Fruit fly (Drosophila melanogaster) whole organism, embryonic: ENCODE results near the gene CG11975.

ENCODE experiments used
- Atf6 ChIP-seq: fragments of 200-800 bp; sonication (Bioruptor generic); IDR thresholded peaks from 2 replicates; pipeline ENCODE4 v1.3.6; 2022; ENCODE audit warnings: missing biosample characterization, missing genetic modification characterization
- Blimp-1 ChIP-seq: fragments of 200-800 bp; sonication (Bioruptor generic); optimal IDR thresholded peaks from 3 replicates; lab custom pipeline; 2018; ENCODE audit warnings: missing biosample characterization, missing genetic modification characterization, mild to moderate bottlenecking, moderate library complexity, missing genetic modification reagents
- CG10267 ChIP-seq: fragments of 200-800 bp; sonication (Bioruptor generic); optimal IDR thresholded peaks from 2 replicates; lab custom pipeline; 2018; ENCODE audit warnings: missing biosample characterization, mild to moderate bottlenecking, missing genetic modification characterization, moderate library complexity
- CG11696 ChIP-seq: fragments of 200-800 bp; sonication (Bioruptor generic); IDR thresholded peaks from 2 replicates; pipeline ENCODE4 v1.3.6; 2022; ENCODE audit warnings: missing biosample characterization, missing genetic modification characterization
- CG13775 ChIP-seq: fragments of 200-800 bp; sonication (Bioruptor generic); optimal IDR thresholded peaks from 3 replicates; lab custom pipeline; 2017; ENCODE audit warnings: missing biosample characterization, mild to moderate bottlenecking, missing genetic modification characterization
- CG15514 ChIP-seq: fragments of 200-800 bp; sonication (Bioruptor generic); optimal IDR thresholded peaks from 3 replicates; lab custom pipeline; 2017; ENCODE audit warnings: missing biosample characterization, missing genetic modification characterization, mild to moderate bottlenecking, moderate library complexity, missing genetic modification reagents
- CG17328 ChIP-seq: fragments of 200-800 bp; sonication (Bioruptor generic); IDR thresholded peaks from 2 replicates; pipeline ENCODE4 v1.3.6; 2022; ENCODE audit warnings: missing biosample characterization, missing genetic modification characterization
- CG17359 ChIP-seq: fragments of 200-800 bp; sonication (Bioruptor generic); optimal IDR thresholded peaks from 3 replicates; lab custom pipeline; 2018; ENCODE audit warnings: missing biosample characterization, mild to moderate bottlenecking, missing genetic modification characterization, moderate library complexity
- CG17385 ChIP-seq: fragments of 200-800 bp; sonication (Bioruptor generic); optimal IDR thresholded peaks from 3 replicates; lab custom pipeline; 2018; ENCODE audit warnings: missing biosample characterization, mild to moderate bottlenecking, missing genetic modification characterization
- CG17802 ChIP-seq: fragments of 200-800 bp; sonication (Bioruptor generic); optimal IDR thresholded peaks from 2 replicates; lab custom pipeline; 2018; ENCODE audit warnings: missing biosample characterization, mild to moderate bottlenecking, missing genetic modification characterization, moderate library complexity
- CG18262 ChIP-seq: fragments of 200-800 bp; optimal IDR thresholded peaks from 3 replicates; lab custom pipeline; 2019; ENCODE audit warnings: missing biosample characterization, mild to moderate bottlenecking, missing genetic modification characterization, moderate library complexity
- CG2712 ChIP-seq: fragments of 200-800 bp; optimal IDR thresholded peaks from 3 replicates; lab custom pipeline; 2019; ENCODE audit warnings: missing biosample characterization, mild to moderate bottlenecking, missing genetic modification characterization, moderate library complexity
- CG3065 ChIP-seq: fragments of 200-800 bp; sonication (Bioruptor generic); optimal IDR thresholded peaks from 2 replicates; lab custom pipeline; 2016; ENCODE audit warnings: missing biosample characterization, missing genetic modification characterization
- CG31441 ChIP-seq: fragments of 200-800 bp; sonication (Bioruptor generic); IDR thresholded peaks from 2 replicates; pipeline ENCODE4 v1.3.6; 2022; ENCODE audit warnings: missing biosample characterization, missing genetic modification characterization
- CG3163 ChIP-seq: fragments of 200-800 bp; sonication (Bioruptor generic); optimal IDR thresholded peaks from 3 replicates; lab custom pipeline; 2016; ENCODE audit warnings: missing biosample characterization, missing genetic modification characterization
- CG3407 ChIP-seq: fragments of 200-800 bp; sonication (Bioruptor generic); optimal IDR thresholded peaks from 2 replicates; lab custom pipeline; 2018; ENCODE audit warnings: missing biosample characterization, mild to moderate bottlenecking, missing genetic modification characterization
- CG34422 ChIP-seq: fragments of 200-800 bp; sonication (Bioruptor generic); IDR thresholded peaks from 3 replicates; pipeline ENCODE4 v1.3.6; 2022; ENCODE audit warnings: missing biosample characterization, missing genetic modification characterization
- CG9797 ChIP-seq: fragments of 200-800 bp; sonication (Bioruptor generic); optimal IDR thresholded peaks from 3 replicates; lab custom pipeline; 2018; ENCODE audit warnings: missing biosample characterization, mild to moderate bottlenecking, missing genetic modification characterization
- CG9817 ChIP-seq: fragments of 200-800 bp; sonication (Bioruptor generic); optimal IDR thresholded peaks from 2 replicates; lab custom pipeline; 2018; ENCODE audit warnings: missing biosample characterization, mild to moderate bottlenecking, missing genetic modification characterization, moderate library complexity
- Dad ChIP-seq: fragments of 200-800 bp; sonication (Bioruptor generic); optimal IDR thresholded peaks from 3 replicates; lab custom pipeline; 2016; ENCODE audit warnings: missing biosample characterization, missing genetic modification characterization
- Dfd ChIP-seq, 2 experiments: fragments of >200 bp; optimal IDR thresholded peaks; 2 replicates each; lab custom pipeline; 2017; ENCODE audit warnings: missing biosample characterization in 2 of 2, missing genetic modification characterization in 2 of 2
- Doc2 ChIP-seq: fragments of 200-800 bp; sonication (Bioruptor generic); IDR thresholded peaks from 2 replicates; pipeline ENCODE4 v1.3.6; 2022; ENCODE audit warnings: missing biosample characterization, missing genetic modification characterization
- Dref ChIP-seq: fragments of 200-800 bp; sonication (Bioruptor generic); IDR thresholded peaks from 2 replicates; pipeline ENCODE4 v1.3.6; 2022; ENCODE audit warnings: missing biosample characterization, missing genetic modification characterization
- Drgx ChIP-seq: fragments of 200-800 bp; sonication (Bioruptor generic); IDR thresholded peaks from 2 replicates; pipeline ENCODE4 v1.3.6; 2022; ENCODE audit warnings: missing biosample characterization, missing genetic modification characterization
- HLHmδ ChIP-seq: fragments of 200-800 bp; sonication (Bioruptor generic); optimal IDR thresholded peaks from 2 replicates; lab custom pipeline; 2018; ENCODE audit warnings: missing biosample characterization, mild to moderate bottlenecking, missing genetic modification characterization, moderate library complexity
- HmgD ChIP-seq: fragments of 200-800 bp; sonication (Bioruptor generic); optimal IDR thresholded peaks from 3 replicates; lab custom pipeline; 2016; ENCODE audit warnings: missing biosample characterization, missing genetic modification characterization
- Hmr ChIP-seq: fragments of 200-800 bp; sonication (Bioruptor generic); optimal IDR thresholded peaks from 3 replicates; lab custom pipeline; 2017; ENCODE audit warnings: mild to moderate bottlenecking, missing biosample characterization, missing genetic modification reagents, missing genetic modification characterization
- Med ChIP-seq: fragments of 200-800 bp; sonication (Bioruptor generic); peaks from one replicate; lab custom pipeline; 2016; ENCODE audit warnings: missing biosample characterization, missing genetic modification characterization, mild to moderate bottlenecking, inconsistent platforms, moderate library complexity
- Ravus ChIP-seq: fragments of 200-800 bp; sonication (Bioruptor generic); IDR thresholded peaks from 2 replicates; pipeline ENCODE4 v1.3.6; 2022; ENCODE audit warnings: missing biosample characterization, missing genetic modification characterization
- Rx ChIP-seq: fragments of 200-800 bp; sonication (Bioruptor generic); IDR thresholded peaks from 2 replicates; pipeline ENCODE4 v1.3.6; 2022; ENCODE audit warnings: missing biosample characterization, missing genetic modification characterization
- Stat92E ChIP-seq, 3 experiments: fragments of >200 bp in 2 of 3; fragments of 200-800 bp in 1 of 3; sonication (Bioruptor generic) in 1 of 3; optimal IDR thresholded peaks; 2 replicates each; lab custom pipeline; 2017 to 2019; ENCODE audit warnings: missing biosample characterization in 3 of 3, missing genetic modification characterization in 3 of 3, mild to moderate bottlenecking in 1 of 3, moderate library complexity in 1 of 3
- Xrp1 ChIP-seq: fragments of 200-800 bp; sonication (Bioruptor generic); IDR thresholded peaks from 2 replicates; pipeline ENCODE4 v1.3.6; 2022; ENCODE audit warnings: missing biosample characterization, missing genetic modification characterization
- bsh ChIP-seq, 2 experiments: fragments of 200-800 bp; sonication (Bioruptor generic); optimal IDR thresholded peaks; 2 replicates each; lab custom pipeline; 2017 to 2018; ENCODE audit warnings: mild to moderate bottlenecking in 2 of 2, missing biosample characterization in 2 of 2, missing genetic modification characterization in 2 of 2, moderate library complexity in 1 of 2
- dimm ChIP-seq: fragments of 200-800 bp; sonication (Bioruptor generic); IDR thresholded peaks from 2 replicates; pipeline ENCODE4 v1.3.6; 2022; ENCODE audit warnings: missing biosample characterization, missing genetic modification characterization
- gem ChIP-seq: fragments of 200-800 bp; sonication (Bioruptor generic); optimal IDR thresholded peaks from 2 replicates; lab custom pipeline; 2019; ENCODE audit warnings: missing biosample characterization, mild to moderate bottlenecking, missing genetic modification characterization, moderate library complexity
- gsb-n ChIP-seq: fragments of 200-800 bp; sonication (Bioruptor generic); optimal IDR thresholded peaks from 3 replicates; lab custom pipeline; 2018; ENCODE audit warnings: missing biosample characterization, mild to moderate bottlenecking, missing genetic modification characterization
- gt ChIP-seq: fragments of 200-800 bp; sonication (Bioruptor generic); IDR thresholded peaks from 2 replicates; pipeline ENCODE4 v1.3.6; 2022; ENCODE audit warnings: missing biosample characterization, missing genetic modification characterization
- hb ChIP-seq: fragments of 200-800 bp; sonication (Bioruptor generic); IDR thresholded peaks from 3 replicates; pipeline ENCODE4 v1.3.6; 2022; ENCODE audit warnings: missing biosample characterization, missing genetic modification characterization; ENCODE audit not compliant: partially characterized antibody
- hbn ChIP-seq: fragments of 200-800 bp; sonication (Bioruptor generic); IDR thresholded peaks from 2 replicates; pipeline ENCODE4 v1.3.6; 2022; ENCODE audit warnings: missing biosample characterization, missing genetic modification characterization; ENCODE audit not compliant: partially characterized antibody
- hth ChIP-seq: fragments of >200 bp; optimal IDR thresholded peaks from 2 replicates; lab custom pipeline; 2017; ENCODE audit warnings: inconsistent platforms
- nom ChIP-seq: fragments of 200-800 bp; sonication (Bioruptor generic); optimal IDR thresholded peaks from 2 replicates; lab custom pipeline; 2017; ENCODE audit warnings: missing biosample characterization, missing genetic modification characterization, mild to moderate bottlenecking, moderate library complexity, missing genetic modification reagents
- pfk ChIP-seq: fragments of 200-800 bp; sonication (Bioruptor generic); optimal IDR thresholded peaks from 2 replicates; lab custom pipeline; 2018; ENCODE audit warnings: missing biosample characterization, mild to moderate bottlenecking, missing genetic modification characterization, moderate library complexity
- phol ChIP-seq: fragments of 200-800 bp; sonication (Bioruptor generic); optimal IDR thresholded peaks from 3 replicates; lab custom pipeline; 2018; ENCODE audit warnings: missing biosample characterization, mild to moderate bottlenecking, missing genetic modification characterization, moderate library complexity
- pita ChIP-seq: fragments of 200-800 bp; sonication (Bioruptor generic); optimal IDR thresholded peaks from 2 replicates; lab custom pipeline; 2017; ENCODE audit warnings: missing biosample characterization, mild to moderate bottlenecking, missing genetic modification characterization
- prd ChIP-seq, 3 experiments: fragments of >200 bp in 2 of 3; fragments of 200-800 bp in 1 of 3; sonication (Bioruptor generic) in 1 of 3; optimal IDR thresholded peaks in 2 of 3; IDR thresholded peaks in 1 of 3; 2 replicates in 2 of 3; 3 replicates in 1 of 3; pipeline versions ENCODE4 v1.3.6 to Lab custom; 2017 to 2022; ENCODE audit warnings: missing biosample characterization in 1 of 3, missing genetic modification characterization in 1 of 3
- shn ChIP-seq: fragments of 200-800 bp; sonication (Bioruptor generic); optimal IDR thresholded peaks from 3 replicates; lab custom pipeline; 2016; ENCODE audit warnings: missing biosample characterization, missing genetic modification characterization
- sima ChIP-seq: fragments of 200-800 bp; sonication (Bioruptor generic); optimal IDR thresholded peaks from 2 replicates; lab custom pipeline; 2016; ENCODE audit warnings: missing biosample characterization, missing genetic modification characterization
- sna ChIP-seq: fragments of 200-800 bp; sonication (Bioruptor generic); IDR thresholded peaks from 2 replicates; pipeline ENCODE4 v1.3.6; 2022; ENCODE audit warnings: missing biosample characterization, missing genetic modification characterization; ENCODE audit not compliant: partially characterized antibody
- trem ChIP-seq: fragments of 200-800 bp; optimal IDR thresholded peaks from 3 replicates; lab custom pipeline; 2019; ENCODE audit warnings: missing biosample characterization, mild to moderate bottlenecking, missing genetic modification characterization, moderate library complexity
- zen2 ChIP-seq: fragments of 200-800 bp; sonication (Bioruptor generic); IDR thresholded peaks from 3 replicates; pipeline ENCODE4 v1.3.6; 2022; ENCODE audit warnings: missing biosample characterization, missing genetic modification characterization; ENCODE audit not compliant: partially characterized antibody

The CG11975 gene

dm6 chr3R:8948855-8949254, 44.2 kb upstream of the CG11975 start:
- TF ChIP-seq sna (GFP tag; lab: Robert Waterston, UW) (no peak), hb (no peak), pfk (GFP tag; lab: Kevin White, UChicago) (no peak), zen2 (GFP tag; lab: Robert Waterston, UW) (no peak), trem (tag; lab: Kevin White, UChicago) (peak; percentile 8), HLHmδ (no peak), Dad (no peak), gt (GFP tag; lab: Robert Waterston, UW) (no peak), CG9817 (no peak), CG17802 (tag; lab: Kevin White, UChicago) (no peak), bsh (GFP tag; optimal IDR thresholded peaks at IDR 0.05; lab: Kevin White, UChicago) (peak in 1 of 2 experiments; percentile 43), hbn (GFP tag; lab: Robert Waterston, UW) (no peak), CG34422 (GFP tag; lab: Robert Waterston, UW) (no peak), sima (GFP tag; lab: Kevin White, UChicago) (no peak), CG13775 (GFP tag; lab: Kevin White, UChicago) (no peak), CG3065 (GFP tag; lab: Kevin White, UChicago) (no peak), hth (lab: Kevin White, UChicago) (no peak), Hmr (GFP tag; lab: Kevin White, UChicago) (no peak), CG11696 (GFP tag; lab: Robert Waterston, UW) (no peak), nom (GFP tag; lab: Kevin White, UChicago) (no peak), CG18262 (tag; lab: Kevin White, UChicago) (peak; percentile 26), Ravus (GFP tag; lab: Robert Waterston, UW) (no peak), prd (optimal IDR thresholded peaks at IDR 0.05; lab: Kevin White, UChicago) (no peak), prd (GFP tag; IDR thresholded peaks at IDR 0.05; lab: Robert Waterston, UW) (no peak), Dfd (GFP tag; optimal IDR thresholded peaks at IDR 0.05; lab: Kevin White, UChicago) (no peak), CG10267 (no peak), shn (GFP tag; lab: Kevin White, UChicago) (no peak), dimm (GFP tag; lab: Robert Waterston, UW) (no peak), CG15514 (GFP tag; lab: Kevin White, UChicago) (no peak), CG3407 (no peak), CG17359 (tag; lab: Kevin White, UChicago) (no peak), gsb-n (tag; lab: Kevin White, UChicago) (no peak), CG17328 (GFP tag; lab: Robert Waterston, UW) (0 out of 2 replicates have a peak, but pooled peaks have one; percentile 10), Dref (no peak), CG9797 (GFP tag; lab: Kevin White, UChicago) (no peak), CG17385 (GFP tag; lab: Kevin White, UChicago) (no peak), gem (peak; percentile 22), pita (GFP tag; lab: Kevin White, UChicago) (no peak), HmgD (GFP tag; lab: Kevin White, UChicago) (no peak), CG31441 (GFP tag; lab: Robert Waterston, UW) (no peak), Atf6 (no peak), Doc2 (GFP tag; lab: Robert Waterston, UW) (no peak), Med (GFP tag; lab: Kevin White, UChicago) (no peak), CG2712 (peak; percentile 21), CG3163 (GFP tag; lab: Kevin White, UChicago) (no peak), Xrp1 (peak; percentile 17; the same call in 1 of the 2 replicates), phol (tag; lab: Kevin White, UChicago) (peak; percentile 6), Stat92E (GFP tag; optimal IDR thresholded peaks at IDR 0.05; lab: Kevin White, UChicago) (no peak), Blimp-1 (GFP tag; lab: Kevin White, UChicago) (peak; percentile 31), Rx (GFP tag; lab: Robert Waterston, UW) (no peak), Drgx (GFP tag; lab: Robert Waterston, UW) (no peak)
